Worm (Caenorhabditis elegans): Measurements from ENCODE around the gene ncs-5.
A peak's percentile ranks its signal among the peaks of the same experiment; 100 is the strongest.

Gene ncs-5

DNA sequence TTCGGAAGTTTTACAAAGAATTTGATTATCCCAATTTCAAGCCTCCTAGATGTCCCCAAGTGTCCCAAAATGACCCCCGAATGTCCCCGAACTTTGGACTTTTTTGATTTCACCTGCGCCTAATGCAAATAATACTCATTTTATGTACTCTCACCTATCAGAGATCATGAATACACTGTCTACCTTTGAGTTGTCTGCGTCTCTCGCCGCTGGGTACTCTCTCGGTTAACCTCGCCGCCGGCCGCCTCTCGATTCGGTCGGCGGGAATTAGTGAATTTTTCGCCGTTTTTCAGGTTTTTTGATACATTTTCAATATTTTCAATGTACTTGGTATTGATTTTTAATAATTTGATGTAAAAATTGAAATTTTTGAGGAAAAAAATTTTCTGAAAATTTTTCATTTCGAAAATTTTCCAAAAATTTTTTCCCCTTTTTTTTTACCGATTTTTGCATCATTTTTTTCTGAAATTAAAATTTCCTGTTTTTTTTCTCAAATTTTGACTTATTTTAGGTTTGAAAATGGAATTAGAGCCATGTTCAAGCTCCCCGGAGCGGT lies 19.3 kb downstream of the ncs-5 start, which contains the start of gene nhr-65:
nhr-65 (plus strand) TSS at position 506 of the 556 bp plus-strand sequence.
- no peak for TF ChIP-seq snpc-4 (GFP tag; optimal IDR thresholded peaks at IDR 0.05)
- TF ChIP-seq snpc-4 (tag; optimal IDR thresholded peaks at IDR 0.05), result peak in 1 of 4 experiments; percentile 24
- TF ChIP-seq pha-4 (tag; optimal IDR thresholded peaks at IDR 0.05), result peak; percentile 3
- no peak for TF ChIP-seq Y79H2A.3 (GFP tag; conservative IDR thresholded peaks at IDR 0.05)
- TF ChIP-seq nhr-120 (GFP tag; IDR thresholded peaks at IDR 0.05), result no peak
- TF ChIP-seq dox-1 (GFP tag; IDR thresholded peaks at IDR 0.05), result 0 out of 2 replicates have a peak, but pooled peaks have one; percentile 30
- peak; percentile 92 for TF ChIP-seq hmg-1.2 (GFP tag; IDR thresholded peaks at IDR 0.05)
- TF ChIP-seq nhr-80 (tag; optimal IDR thresholded peaks at IDR 0.05), result peak; percentile 24

DNA sequence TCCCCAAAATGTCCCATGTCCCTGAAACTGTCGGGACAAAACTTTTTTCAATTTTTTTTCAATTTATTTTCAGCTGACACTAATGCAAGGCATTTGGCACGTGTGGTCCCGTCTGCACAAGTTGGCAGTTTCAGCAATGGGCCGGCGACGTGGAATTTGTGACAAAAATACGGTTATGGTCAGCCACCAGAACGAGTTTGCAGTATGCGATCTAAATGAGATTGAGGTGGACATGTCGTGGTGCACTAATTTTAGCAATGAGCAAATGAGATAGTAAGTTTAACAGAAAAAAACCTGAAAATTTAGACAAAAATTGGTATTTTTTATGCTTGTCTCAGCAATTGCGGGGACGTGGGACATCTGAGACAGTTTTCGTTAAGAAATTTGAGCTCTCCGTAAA lies 22.9 kb downstream of the ncs-5 start:
- TF ChIP-seq cebp-2 (GFP tag; IDR thresholded peaks at IDR 0.05), result no peak
- no peak for TF ChIP-seq ZK185.1 (tag; optimal IDR thresholded peaks at IDR 0.05; ENCODE audit: poor library complexity, severe bottlenecking)
- no peak for TF ChIP-seq B0035.1 (tag; optimal IDR thresholded peaks at IDR 0.05)

DNA sequence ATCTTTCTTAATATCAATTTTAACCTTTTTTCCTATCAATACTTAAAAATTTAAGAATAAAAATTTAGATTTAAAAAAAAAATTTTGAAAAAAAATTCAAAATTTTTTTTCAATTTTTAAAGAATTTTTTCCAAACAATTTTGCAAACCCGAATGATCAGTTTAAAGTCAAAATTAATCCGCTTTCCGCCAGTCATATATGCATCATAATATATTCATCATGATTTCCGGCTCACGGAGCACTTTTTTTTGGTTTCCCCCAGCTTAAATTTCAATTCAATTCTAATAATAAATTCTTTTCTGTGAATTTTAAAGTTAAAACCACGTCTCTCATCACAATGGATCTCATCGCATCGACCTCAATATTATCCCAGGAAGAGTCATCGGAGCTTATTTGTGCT lies 26.9 kb downstream of the ncs-5 start, which contains the start of gene nhr-230:
nhr-230 (plus strand) TSS at position 301 of the 400 bp plus-strand sequence.
- no peak for TF ChIP-seq ceh-79 (tag; optimal IDR thresholded peaks at IDR 0.05)
- TF ChIP-seq pha-4 (tag; optimal IDR thresholded peaks at IDR 0.05), result no peak
- TF ChIP-seq ztf-22 (GFP tag; optimal IDR thresholded peaks at IDR 0.05), result no peak
- no peak for TF ChIP-seq ekl-4 (GFP tag; IDR thresholded peaks at IDR 0.05)
- TF ChIP-seq Y53G8AR.9 (GFP tag; conservative IDR thresholded peaks at IDR 0.05), result no peak

DNA sequence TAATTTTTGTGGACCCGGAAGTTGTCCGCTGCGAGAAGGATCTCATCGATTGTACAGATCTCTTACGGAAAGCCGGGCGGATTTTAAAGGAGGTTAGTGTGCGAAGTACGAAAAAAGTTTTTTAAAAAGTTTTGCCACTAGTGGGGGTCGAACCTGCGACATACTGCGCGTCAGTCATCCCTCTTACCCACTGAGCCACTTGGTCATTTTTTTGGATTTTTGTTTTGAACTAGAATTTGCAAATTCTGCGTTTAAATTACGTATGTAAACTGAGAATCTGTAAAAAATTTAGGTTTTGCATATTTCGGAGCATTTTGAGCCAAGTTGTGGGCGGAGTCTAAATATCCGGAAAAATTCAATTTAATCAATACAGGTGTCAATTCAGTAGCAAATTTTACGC lies 29.0 kb downstream of the ncs-5 start:
- TF ChIP-seq rpc-1 (optimal IDR thresholded peaks at IDR 0.05) (peak; percentile 14), rpc-1 (tag; optimal IDR thresholded peaks at IDR 0.05) (peak; percentile 58), die-1 (tag; optimal IDR thresholded peaks at IDR 0.05) (no peak), madf-8 (GFP tag; conservative IDR thresholded peaks at IDR 0.05) (no peak), ztf-25 (GFP tag; IDR thresholded peaks at IDR 0.05) (no peak), lsy-27 (tag; optimal IDR thresholded peaks at IDR 0.05; ENCODE audit: borderline replicate concordance, insufficient read depth) (no peak), tbp1 (GFP tag; optimal IDR thresholded peaks at IDR 0.05) (peak; percentile 71)

DNA sequence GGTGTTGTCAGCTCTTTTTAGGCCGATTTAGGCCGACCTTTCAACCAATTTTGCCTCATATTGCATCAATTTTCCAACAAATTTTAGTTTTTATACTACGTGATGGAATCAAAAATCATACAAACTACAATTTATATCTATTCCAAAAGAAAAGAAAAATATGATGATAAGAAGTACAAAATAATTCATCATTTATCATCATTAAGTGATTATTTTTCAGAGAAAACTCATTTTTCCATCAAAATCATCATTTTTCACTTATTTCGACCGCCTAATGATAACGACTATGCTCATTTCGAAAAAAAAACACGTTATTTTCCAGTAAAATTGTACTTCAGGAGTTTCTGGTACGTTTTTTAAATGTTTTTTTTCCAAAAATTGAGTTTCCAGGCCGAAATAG lies 35.2 kb downstream of the ncs-5 start:
- TF ChIP-seq pbrm-1 (GFP tag; IDR thresholded peaks at IDR 0.05), result no peak

DNA sequence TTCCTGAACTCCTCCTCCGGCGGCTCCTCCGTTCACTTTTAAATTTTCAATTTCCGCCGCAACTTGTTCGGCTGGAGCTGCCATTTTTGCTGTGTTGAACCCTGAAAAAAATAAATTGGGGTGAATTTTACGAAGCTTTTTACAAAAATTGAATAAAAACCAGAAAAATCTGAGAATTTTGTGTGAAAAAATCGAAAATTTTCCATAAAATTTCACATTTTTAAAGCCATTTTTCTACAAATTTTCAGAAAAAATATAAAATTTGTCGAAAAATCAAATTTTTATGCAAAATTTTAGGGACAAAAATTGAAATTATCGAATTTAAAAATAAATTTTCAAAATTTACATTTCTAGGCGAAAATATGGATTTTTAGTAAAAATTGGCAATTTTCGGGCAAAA lies 39.6 kb downstream of the ncs-5 start, which contains the start of gene wars-1:
wars-1 (minus strand) TSS at position 101 of the 400 bp plus-strand sequence.
- TF ChIP-seq F23B12.7 (tag; optimal IDR thresholded peaks at IDR 0.05; ENCODE audit: insufficient read depth), result no peak
- TF ChIP-seq pha-4 (tag; optimal IDR thresholded peaks at IDR 0.05), result no peak
- no peak for TF ChIP-seq D2030.7 (GFP tag; IDR thresholded peaks at IDR 0.05)
- no peak for TF ChIP-seq unc-62 (GFP tag; optimal IDR thresholded peaks at IDR 0.05)
- TF ChIP-seq mxl-1 (tag; optimal IDR thresholded peaks at IDR 0.05), result no peak
- no peak for TF ChIP-seq tbp1 (GFP tag; optimal IDR thresholded peaks at IDR 0.05)
- TF ChIP-seq F33H1.4 (GFP tag; IDR thresholded peaks at IDR 0.05), result no peak
- TF ChIP-seq bed-1 (GFP tag; IDR thresholded peaks at IDR 0.05), result no peak
- TF ChIP-seq ccch-3 (GFP tag; optimal IDR thresholded peaks at IDR 0.05), result no peak
- TF ChIP-seq ama-1 (optimal IDR thresholded peaks at IDR 0.05), result no peak
- TF ChIP-seq ama-1 (GFP tag; optimal IDR thresholded peaks at IDR 0.05), result no peak
- no peak for TF ChIP-seq fkh-3 (tag; optimal IDR thresholded peaks at IDR 0.05)
- no peak for TF ChIP-seq unc-130 (GFP tag; optimal IDR thresholded peaks at IDR 0.05)
- no peak for TF ChIP-seq snpc-4 (GFP tag; optimal IDR thresholded peaks at IDR 0.05)
- TF ChIP-seq snpc-4 (tag; optimal IDR thresholded peaks at IDR 0.05), result no peak

All from whole organism, young adult.